Fruit fly (Drosophila melanogaster): Measurements from ENCODE around the gene CG15739.

dm6 chrX:11856867-11857266, 16.3 kb upstream of the CG15739 start:
- TF ChIP-seq foxo (GFP tag; optimal IDR thresholded peaks at IDR 0.05) (no peak), Sp1 (GFP tag; optimal IDR thresholded peaks at IDR 0.05) (no peak), pan (optimal IDR thresholded peaks at IDR 0.05) (no peak), Hr83 (GFP tag; optimal IDR thresholded peaks at IDR 0.05; ENCODE audit: poor library complexity, severe bottlenecking) (no peak), HLH106 (tag; optimal IDR thresholded peaks at IDR 0.05) (no peak), Dfd (GFP tag; optimal IDR thresholded peaks at IDR 0.05) (no peak), tai (GFP tag; optimal IDR thresholded peaks at IDR 0.05) (no peak), psq (GFP tag; optimal IDR thresholded peaks at IDR 0.05) (no peak), h (GFP tag; optimal IDR thresholded peaks at IDR 0.05) (no peak), lola (GFP tag; optimal IDR thresholded peaks at IDR 0.05) (no peak), jim (GFP tag; optimal IDR thresholded peaks at IDR 0.05) (no peak), Hr78 (GFP tag; optimal IDR thresholded peaks at IDR 0.05) (no peak), Mio (GFP tag; optimal IDR thresholded peaks at IDR 0.05) (no peak)
